Fruit fly (Drosophila melanogaster): Measurements from ENCODE around the gene mthl15.

The mthl15 gene

dm6 chr2L:10237725-10238446 lies at the start of gene mthl15 (continued):
- no peak for TF ChIP-seq CG10959 (GFP tag; IDR thresholded peaks at IDR 0.05)
- TF ChIP-seq usp (GFP tag; optimal IDR thresholded peaks at IDR 0.05), result no peak
- TF ChIP-seq dmrt11E (tag; optimal IDR thresholded peaks at IDR 0.05), result peak; percentile 34
- peak; percentile 95 for TF ChIP-seq mirr (GFP tag; optimal IDR thresholded peaks at IDR 0.05)
- TF ChIP-seq CG34376 (GFP tag; optimal IDR thresholded peaks at IDR 0.05), result peak; percentile 69
- TF ChIP-seq CG12391 (tag; optimal IDR thresholded peaks at IDR 0.05), result no peak
- peak; percentile 51 for TF ChIP-seq fd64A (GFP tag; optimal IDR thresholded peaks at IDR 0.05)
- peak; percentile 21 for TF ChIP-seq gcm (GFP tag; optimal IDR thresholded peaks at IDR 0.05)
- TF ChIP-seq CG7987 (GFP tag; optimal IDR thresholded peaks at IDR 0.05), result peak; percentile 33
- peak; percentile 30 for TF ChIP-seq ac (GFP tag; optimal IDR thresholded peaks at IDR 0.05)
- peak; percentile 34 for TF ChIP-seq CG15696 (tag; optimal IDR thresholded peaks at IDR 0.05)
- peak; percentile 10 for TF ChIP-seq Sox100B (GFP tag; optimal IDR thresholded peaks at IDR 0.05)
- no peak for TF ChIP-seq CG4424 (GFP tag; optimal IDR thresholded peaks at IDR 0.05)
- TF ChIP-seq wek (GFP tag; optimal IDR thresholded peaks at IDR 0.05), result peak; percentile 48
- TF ChIP-seq CG31365 (tag; optimal IDR thresholded peaks at IDR 0.05), result no peak
- TF ChIP-seq CG11695 (GFP tag; IDR thresholded peaks at IDR 0.05), result peak; percentile 28; the same call in 1 of the 3 replicates
- TF ChIP-seq sens-2 (GFP tag; IDR thresholded peaks at IDR 0.05), result no peak
- peak; percentile 38 for TF ChIP-seq CG12659 (GFP tag; optimal IDR thresholded peaks at IDR 0.05)
- TF ChIP-seq HLHmδ (GFP tag; optimal IDR thresholded peaks at IDR 0.05), result no peak
- peak; percentile 41; the same call in 1 of the 2 replicates for TF ChIP-seq Atf6 (GFP tag; IDR thresholded peaks at IDR 0.05)
- TF ChIP-seq CG7556 (GFP tag; optimal IDR thresholded peaks at IDR 0.05), result no peak
- no peak for TF ChIP-seq Mes4 (GFP tag; optimal IDR thresholded peaks at IDR 0.05)
- TF ChIP-seq BtbVII (GFP tag; optimal IDR thresholded peaks at IDR 0.05), result peak; percentile 3
- TF ChIP-seq pros (GFP tag; optimal IDR thresholded peaks at IDR 0.05), result no peak
- TF ChIP-seq org-1 (GFP tag; optimal IDR thresholded peaks at IDR 0.05), result no peak
- TF ChIP-seq CG17328 (GFP tag; IDR thresholded peaks at IDR 0.05), result 0 out of 2 replicates have a peak, but pooled peaks have one; percentile 29
- TF ChIP-seq exex (tag; optimal IDR thresholded peaks at IDR 0.05), result peak; percentile 95
- TF ChIP-seq NFAT (GFP tag; IDR thresholded peaks at IDR 0.05), result no peak
- TF ChIP-seq sisA (GFP tag; IDR thresholded peaks at IDR 0.05), result no peak
- 0 out of 3 replicates have a peak, but pooled peaks have one; percentile 11 for TF ChIP-seq row (GFP tag; IDR thresholded peaks at IDR 0.05)
- TF ChIP-seq CG15479 (GFP tag; optimal IDR thresholded peaks at IDR 0.05), result peak; percentile 69
- TF ChIP-seq E2f2 (GFP tag; IDR thresholded peaks at IDR 0.05), result peak; percentile 21; the same call in 1 of the 2 replicates
- TF ChIP-seq CHES-1-like (GFP tag; optimal IDR thresholded peaks at IDR 0.05), result no peak
- TF ChIP-seq tll (GFP tag; optimal IDR thresholded peaks at IDR 0.05), result peak in 1 of 2 experiments; percentile 26
- peak; percentile 1 for TF ChIP-seq CG3281 (GFP tag; optimal IDR thresholded peaks at IDR 0.05)
- TF ChIP-seq unpg (GFP tag; optimal IDR thresholded peaks at IDR 0.05), result no peak
- TF ChIP-seq NK7.1 (GFP tag; optimal IDR thresholded peaks at IDR 0.05), result no peak
- TF ChIP-seq Meics (GFP tag; optimal IDR thresholded peaks at IDR 0.05), result peak; percentile 87

- TF ChIP-seq Ets65A (GFP tag), result no peak
- TF ChIP-seq CG1602 (GFP tag; optimal IDR thresholded peaks at IDR 0.05), result no peak
- no peak for TF ChIP-seq tgo (GFP tag; IDR thresholded peaks at IDR 0.05)
- TF ChIP-seq zen (tag; optimal IDR thresholded peaks at IDR 0.05), result no peak
- no peak for TF ChIP-seq E2f1 (GFP tag; IDR thresholded peaks at IDR 0.05)
- TF ChIP-seq hkb (optimal IDR thresholded peaks at IDR 0.05), result no peak
- no peak for TF ChIP-seq hkb (GFP tag; IDR thresholded peaks at IDR 0.05)
- no peak for TF ChIP-seq h (optimal IDR thresholded peaks at IDR 0.05)
- TF ChIP-seq kah (GFP tag; optimal IDR thresholded peaks at IDR 0.05), result no peak
- TF ChIP-seq CG18764 (GFP tag; optimal IDR thresholded peaks at IDR 0.05), result no peak
- TF ChIP-seq bsh (GFP tag; optimal IDR thresholded peaks at IDR 0.05), result no peak
- no peak for TF ChIP-seq CG18476 (GFP tag; optimal IDR thresholded peaks at IDR 0.05)
- no peak for TF ChIP-seq cad (GFP tag; optimal IDR thresholded peaks at IDR 0.05)
- TF ChIP-seq wek (GFP tag; optimal IDR thresholded peaks at IDR 0.05), result no peak
- no peak for TF ChIP-seq ci (GFP tag; IDR thresholded peaks at IDR 0.05)
- TF ChIP-seq CrebB (tag; optimal IDR thresholded peaks at IDR 0.05), result no peak
Observed at dm6 chr2L:10280772-10281171, 42.7 kb upstream of the mthl15 start, which contains the start of gene CG34043. CG34043 (minus strand) TSS chr2L:10280872.

Data from whole organism, embryonic.